Worm (Caenorhabditis elegans): ENCODE results near the gene pgph-3.

pgph-3 gene

ce11 chrV:5758780-5759179 is 4.9 kb downstream of the pgph-3 start, which contains the start of gene C53A3.4:
TSS of gene C53A3.4 (minus strand) at chrV:5758880.
- no peak for TF ChIP-seq lin-54 (GFP tag; optimal IDR thresholded peaks at IDR 0.05)
- no peak for TF ChIP-seq Y95B8A.8 (GFP tag; IDR thresholded peaks at IDR 0.05)
- TF ChIP-seq unc-62 (GFP tag; optimal IDR thresholded peaks at IDR 0.05): no peak
- no peak for TF ChIP-seq attf-5 (GFP tag; optimal IDR thresholded peaks at IDR 0.05)
- no peak for TF ChIP-seq ekl-4 (GFP tag; IDR thresholded peaks at IDR 0.05)
- no peak for TF ChIP-seq ama-1 (optimal IDR thresholded peaks at IDR 0.05)
- no peak for TF ChIP-seq ama-1 (GFP tag; optimal IDR thresholded peaks at IDR 0.05)
- no peak for TF ChIP-seq F37B4.10 (GFP tag; IDR thresholded peaks at IDR 0.05)
- no peak for TF ChIP-seq tlf-1 (GFP tag; optimal IDR thresholded peaks at IDR 0.05)
- TF ChIP-seq snpc-1.1 (tag; optimal IDR thresholded peaks at IDR 0.05; ENCODE audit: insufficient read depth): no peak

ce11 chrV:5756193-5756592 is 7.5 kb downstream of the pgph-3 start, which contains the start of gene C53A3.3:
TSS of gene C53A3.3 (plus strand) at chrV:5756493.
- TF ChIP-seq aptf-3 (GFP tag; IDR thresholded peaks at IDR 0.05) (no peak), ztf-22 (GFP tag; optimal IDR thresholded peaks at IDR 0.05) (no peak), mxl-1 (tag; optimal IDR thresholded peaks at IDR 0.05) (no peak), egl-44 (GFP tag; IDR thresholded peaks at IDR 0.05) (no peak), cebp-2 (GFP tag; IDR thresholded peaks at IDR 0.05) (no peak), akir-1 (GFP tag; optimal IDR thresholded peaks at IDR 0.05) (no peak)

ce11 chrV:5755203-5755693 is 8.4 kb downstream of the pgph-3 start, which contains the start of gene K09H11.11:
TSS of gene K09H11.11 (minus strand) at chrV:5755253.
- peak; percentile 92 for TF ChIP-seq egrh-3 (GFP tag; IDR thresholded peaks at IDR 0.05)

- TF ChIP-seq Y56A3A.18 (GFP tag; IDR thresholded peaks at IDR 0.05): no peak
- no peak for TF ChIP-seq mes-4 (tag; optimal IDR thresholded peaks at IDR 0.05)
- TF ChIP-seq lin-26 (GFP tag; IDR thresholded peaks at IDR 0.05): no peak
- TF ChIP-seq ztf-18 (tag; optimal IDR thresholded peaks at IDR 0.05): no peak
- no peak for TF ChIP-seq cebp-2 (GFP tag; IDR thresholded peaks at IDR 0.05)
- TF ChIP-seq F57C9.4 (tag; optimal IDR thresholded peaks at IDR 0.05): no peak
- TF ChIP-seq sea-2 (GFP tag; IDR thresholded peaks at IDR 0.05): no peak
- no peak for TF ChIP-seq hmg-20 (GFP tag; IDR thresholded peaks at IDR 0.05)
These were observed 10.2 kb downstream of the pgph-3 start, which contains the start of gene pgph-1 for ce11 chrV:5753432-5753831. TSS of gene pgph-1 (minus strand) at chrV:5753532.

ce11 chrV:5747519-5747918 is 16.1 kb downstream of the pgph-3 start, which contains the start of gene acds-10:
TSS of gene acds-10 (plus strand) at chrV:5747819.
- TF ChIP-seq somi-1 (GFP tag; optimal IDR thresholded peaks at IDR 0.05) (no peak), nhr-80 (tag; optimal IDR thresholded peaks at IDR 0.05) (peak; percentile 8)

- no peak for TF ChIP-seq hmg-1.2 (GFP tag; IDR thresholded peaks at IDR 0.05)
- no peak for TF ChIP-seq nfya-1 (tag; optimal IDR thresholded peaks at IDR 0.05; ENCODE audit: borderline replicate concordance, insufficient read depth)
These were observed 17.4 kb downstream of the pgph-3 start for ce11 chrV:5746237-5746636.

- TF ChIP-seq F39B2.1 (GFP tag; IDR thresholded peaks at IDR 0.05) (no peak), rec-8 (tag; optimal IDR thresholded peaks at IDR 0.05) (no peak), nfya-1 (tag; optimal IDR thresholded peaks at IDR 0.05; ENCODE audit: borderline replicate concordance, insufficient read depth) (no peak)
These were observed 22.4 kb downstream of the pgph-3 start for ce11 chrV:5741237-5741636.
